Fruit fly (Drosophila melanogaster) whole organism, adult: ENCODE data around the gene Mur2B.

Experiments
- CG33017 ChIP-seq: fragments of 200-800 bp; sonication (Bioruptor generic); optimal IDR thresholded peaks from 2 replicates; lab custom pipeline; 2018; ENCODE audit warnings: missing biosample characterization, mild to moderate bottlenecking, missing genetic modification characterization, moderate library complexity
- CG5204 ChIP-seq: fragments of 200-800 bp; sonication (Bioruptor generic); optimal IDR thresholded peaks from 2 replicates; lab custom pipeline; 2016; ENCODE audit warnings: missing biosample characterization, missing genetic modification characterization
- CG7045 ChIP-seq: fragments of 200-800 bp; sonication (Bioruptor generic); optimal IDR thresholded peaks from 2 replicates; lab custom pipeline; 2017; ENCODE audit warnings: missing biosample characterization, mild to moderate bottlenecking, missing genetic modification characterization

- TF ChIP-seq CG5204 (GFP tag; lab: Kevin White, UChicago) (peak; percentile 17), CG7045 (peak; percentile 25), CG33017 (no peak)
These were observed 160.3 kb downstream of the Mur2B start for dm6 chrX:1508241-1508823.
